Fruit fly (Drosophila melanogaster) whole organism: ENCODE results near the gene gpp.

Experiments used
- Dll ChIP-seq: fragments of >200 bp; optimal IDR thresholded peaks from 2 replicates; lab custom pipeline; 2017
- EcR ChIP-seq, 2 experiments: fragments of >200 bp; optimal IDR thresholded peaks; 2 replicates each; lab custom pipeline; 2017; ENCODE audit warnings: missing biosample characterization in 2 of 2, missing genetic modification characterization in 2 of 2, missing genetic modification reagents in 2 of 2
- pan ChIP-seq: fragments of >200 bp; optimal IDR thresholded peaks from 2 replicates; lab custom pipeline; 2017
- usp ChIP-seq: fragments of >200 bp; optimal IDR thresholded peaks from 2 replicates; lab custom pipeline; 2017; ENCODE audit warnings: missing biosample characterization, missing genetic modification characterization, mixed read lengths

- TF ChIP-seq EcR (GFP tag; optimal IDR thresholded peaks at IDR 0.05; lab: Kevin White, UChicago) (no peak), usp (GFP tag; lab: Kevin White, UChicago) (no peak), pan (lab: Kevin White, UChicago) (no peak), Dll (lab: Kevin White, UChicago) (no peak)
These were observed 27.2 kb downstream of the gpp start for dm6 chr3R:6433885-6434284.
